Worm (Caenorhabditis elegans) whole organism, late embryonic: ENCODE measurements around the gene efk-1.

Source experiments
- ama-1 ChIP-seq: fragments of 150-350 bp; optimal IDR thresholded peaks from 2 replicates; lab custom pipeline; 2014
- ceh-6 ChIP-seq: fragments of 200-800 bp; sonication (Bioruptor generic); optimal IDR thresholded peaks from 2 replicates; lab custom pipeline; 2018; ENCODE audit warnings: mild to moderate bottlenecking, missing genetic modification characterization, missing compliant biosample characterization

ce11 chrIII:6202440-6202839 lies 34.1 kb upstream of the efk-1 start:
- TF ChIP-seq ama-1 (lab: Kevin White, UChicago), result no peak
- TF ChIP-seq ceh-6 (GFP tag; lab: Kevin White, UChicago), result no peak
